Worm (Caenorhabditis elegans): ENCODE results near the gene F56D2.5.

ce11 chrIII:5541777-5542176, 39.4 kb downstream of the F56D2.5 start:
- TF ChIP-seq zfp-2 (tag; optimal IDR thresholded peaks at IDR 0.05) (no peak), snpc-4 (tag; optimal IDR thresholded peaks at IDR 0.05) (no peak), lin-13 (GFP tag; optimal IDR thresholded peaks at IDR 0.05) (no peak), fkh-10 (GFP tag; optimal IDR thresholded peaks at IDR 0.05) (no peak), jun-1 (tag; optimal IDR thresholded peaks at IDR 0.05) (no peak), lin-15B (tag; optimal IDR thresholded peaks at IDR 0.05) (no peak), nhr-76 (tag; optimal IDR thresholded peaks at IDR 0.05) (no peak), R02D3.7 (tag; optimal IDR thresholded peaks at IDR 0.05) (no peak), lin-39 (tag; optimal IDR thresholded peaks at IDR 0.05) (no peak), ZK546.5 (tag; optimal IDR thresholded peaks at IDR 0.05) (no peak), zip-11 (GFP tag; IDR thresholded peaks at IDR 0.05) (no peak), egl-43 (GFP tag; IDR thresholded peaks at IDR 0.05) (no peak)

All from whole organism, L4 larva.